ENCODE assay signal across 2 fruit fly cellular contexts in genomic region chr3L:3665288-3666210, dm6.
A peak's percentile ranks its signal among the peaks of the same experiment; 100 is the strongest.
TF ChIP-seq lines count a peak whose summit lies in the region.

No protein-coding gene starts in this region.

TF ChIP-seq in whole organism, embryonic, 481 proteins besides CTCF, POLR2A, EP300 and RAD21 (continued from another document and continues in another):
- TF ChIP-seq Elba2 (GFP tag; optimal IDR thresholded peaks at IDR 0.05; lab: Kevin White, UChicago) (no peak), CG14860 (GFP tag; IDR thresholded peaks at IDR 0.05; lab: Robert Waterston, UW; ENCODE audit: partially characterized antibody) (no peak), Usf (GFP tag; optimal IDR thresholded peaks at IDR 0.05; lab: Kevin White, UChicago) (peak; percentile 35), HLH54F (GFP tag; optimal IDR thresholded peaks at IDR 0.05; lab: Kevin White, UChicago) (peak; percentile 40), usp (GFP tag; optimal IDR thresholded peaks at IDR 0.05; lab: Kevin White, UChicago) (no peak), Antp (GFP tag; optimal IDR thresholded peaks at IDR 0.05; lab: Kevin White, UChicago) (peak; percentile 3), sob (GFP tag; IDR thresholded peaks at IDR 0.05; lab: Robert Waterston, UW) (0 out of 2 replicates have a peak, but pooled peaks have one; percentile 12), CG16863 (GFP tag; optimal IDR thresholded peaks at IDR 0.05; lab: Kevin White, UChicago) (peak; percentile 58), CG17568 (GFP tag; optimal IDR thresholded peaks at IDR 0.05; lab: Kevin White, UChicago) (peak; percentile 49), ro (GFP tag; IDR thresholded peaks at IDR 0.05; lab: Robert Waterston, UW) (no peak), CG1529 (GFP tag; optimal IDR thresholded peaks at IDR 0.05; lab: Kevin White, UChicago) (peak; percentile 56), p53 (GFP tag; optimal IDR thresholded peaks at IDR 0.05; lab: Kevin White, UChicago) (no peak), nmo (GFP tag; optimal IDR thresholded peaks at IDR 0.05; lab: Kevin White, UChicago) (peak; percentile 67), Hr51 (GFP tag; optimal IDR thresholded peaks at IDR 0.05; lab: Kevin White, UChicago) (peak; percentile 16 to 18), CHES-1-like (GFP tag; optimal IDR thresholded peaks at IDR 0.05; lab: Kevin White, UChicago) (peak; percentile 30), sens-2 (GFP tag; IDR thresholded peaks at IDR 0.05; lab: Robert Waterston, UW) (0 out of 2 replicates have a peak, but pooled peaks have one; percentile 41), CG4424 (GFP tag; optimal IDR thresholded peaks at IDR 0.05; lab: Kevin White, UChicago) (no peak), fd96Cb (tag; optimal IDR thresholded peaks at IDR 0.05; lab: Kevin White, UChicago) (no peak), CG6654 (GFP tag; optimal IDR thresholded peaks at IDR 0.05; lab: Kevin White, UChicago) (no peak), so (GFP tag; IDR thresholded peaks at IDR 0.05; lab: Robert Waterston, UW) (0 out of 3 replicates have a peak, but pooled peaks have one; percentile 58), mirr (GFP tag; optimal IDR thresholded peaks at IDR 0.05; lab: Kevin White, UChicago) (no peak), CG10462 (GFP tag; optimal IDR thresholded peaks at IDR 0.05; lab: Kevin White, UChicago) (peak; percentile 12), Sox100B (GFP tag; optimal IDR thresholded peaks at IDR 0.05; lab: Kevin White, UChicago) (no peak), HLH3B (GFP tag; IDR thresholded peaks at IDR 0.05; lab: Robert Waterston, UW) (peak; percentile 28; the same call in 1 of the 2 replicates), Hr78 (GFP tag; optimal IDR thresholded peaks at IDR 0.05; lab: Kevin White, UChicago) (peak in 1 of 2 experiments; percentile 11), NfI (GFP tag; optimal IDR thresholded peaks at IDR 0.05; lab: Kevin White, UChicago) (peak; percentile 59), Xrp1 (GFP tag; IDR thresholded peaks at IDR 0.05; lab: Robert Waterston, UW) (peak; percentile 50), psq (GFP tag; optimal IDR thresholded peaks at IDR 0.05; lab: Kevin White, UChicago) (no peak), Atf3 (GFP tag; optimal IDR thresholded peaks at IDR 0.05; lab: Kevin White, UChicago) (peak; percentile 34), CG8478 (optimal IDR thresholded peaks at IDR 0.05; lab: Kevin White, UChicago) (no peak), CG15269 (tag; optimal IDR thresholded peaks at IDR 0.05; lab: Kevin White, UChicago) (peak; percentile 44), CG16779 (GFP tag; IDR thresholded peaks at IDR 0.05; lab: Robert Waterston, UW) (no peak), dpn (GFP tag; optimal IDR thresholded peaks at IDR 0.05; lab: Kevin White, UChicago) (peak in 1 of 2 experiments; percentile 68), CG12744 (GFP tag; optimal IDR thresholded peaks at IDR 0.05; lab: Kevin White, UChicago) (peak; percentile 7), Dip3 (GFP tag; optimal IDR thresholded peaks at IDR 0.05; lab: Kevin White, UChicago) (peak; percentile 64), ewg (GFP tag; optimal IDR thresholded peaks at IDR 0.05; lab: Kevin White, UChicago) (peak; percentile 36), CG4360 (GFP tag; IDR thresholded peaks at IDR 0.05; lab: Robert Waterston, UW) (no peak), Vsx1 (GFP tag; optimal IDR thresholded peaks at IDR 0.05; lab: Kevin White, UChicago) (peak; percentile 60), CG9876 (GFP tag; optimal IDR thresholded peaks at IDR 0.05; lab: Kevin White, UChicago) (peak; percentile 9), sim (GFP tag; IDR thresholded peaks at IDR 0.05; lab: Robert Waterston, UW) (no peak), ara (GFP tag; IDR thresholded peaks at IDR 0.05; lab: Robert Waterston, UW) (peak; percentile 52; the same call in 1 of the 2 replicates), Pdp1 (GFP tag; optimal IDR thresholded peaks at IDR 0.05; lab: Kevin White, UChicago) (peak in 1 of 2 experiments; percentile 90), onecut (GFP tag; IDR thresholded peaks at IDR 0.05; lab: Robert Waterston, UW) (peak; percentile 20; the same call in 1 of the 2 replicates), CG17328 (GFP tag; IDR thresholded peaks at IDR 0.05; lab: Robert Waterston, UW) (peak; percentile 69), CG32532 (GFP tag; IDR thresholded peaks at IDR 0.05; lab: Robert Waterston, UW) (peak; percentile 68), CG10366 (GFP tag; IDR thresholded peaks at IDR 0.05; lab: Robert Waterston, UW) (peak; percentile 49; the same call in 1 of the 2 replicates), CG30403 (GFP tag; optimal IDR thresholded peaks at IDR 0.05; lab: Kevin White, UChicago) (peak; percentile 55), Blimp-1 (GFP tag; optimal IDR thresholded peaks at IDR 0.05; lab: Kevin White, UChicago) (peak; percentile 50), caup (GFP tag; optimal IDR thresholded peaks at IDR 0.05; lab: Kevin White, UChicago; ENCODE audit: severe bottlenecking) (peak; percentile 0), dm (GFP tag; optimal IDR thresholded peaks at IDR 0.05; lab: Kevin White, UChicago) (peak; percentile 17), CG31365 (tag; optimal IDR thresholded peaks at IDR 0.05; lab: Kevin White, UChicago) (no peak), az2 (GFP tag; optimal IDR thresholded peaks at IDR 0.05; lab: Kevin White, UChicago) (peak; percentile 69), br (optimal IDR thresholded peaks at IDR 0.05; lab: Kevin White, UChicago) (no peak), Dek (tag; optimal IDR thresholded peaks at IDR 0.05; lab: Kevin White, UChicago) (peak; percentile 20), esg (GFP tag; conservative IDR thresholded peaks at IDR 0.05; lab: Robert Waterston, UW) (peak; percentile 38; the same call in 1 of the 2 replicates), CG12219 (GFP tag; optimal IDR thresholded peaks at IDR 0.05; lab: Kevin White, UChicago) (peak; percentile 54), CG4328 (GFP tag; optimal IDR thresholded peaks at IDR 0.05; lab: Kevin White, UChicago) (no peak), MBD-R2 (GFP tag; IDR thresholded peaks at IDR 0.05; lab: Robert Waterston, UW) (no peak), run (tag; optimal IDR thresholded peaks at IDR 0.05; lab: Kevin White, UChicago) (peak; percentile 15), wdn (GFP tag; IDR thresholded peaks at IDR 0.05; lab: Robert Waterston, UW) (0 out of 2 replicates have a peak, but pooled peaks have one; percentile 23), CoRest (tag; optimal IDR thresholded peaks at IDR 0.05; lab: Kevin White, UChicago) (peak; percentile 62), gcm (GFP tag; optimal IDR thresholded peaks at IDR 0.05; lab: Kevin White, UChicago) (peak; percentile 3), Bteb2 (GFP tag; optimal IDR thresholded peaks at IDR 0.05; lab: Kevin White, UChicago) (peak; percentile 18), sd (tag; optimal IDR thresholded peaks at IDR 0.05; lab: Kevin White, UChicago) (peak; percentile 55)

TF ChIP-seq in whole organism, prepupa, 60 proteins besides CTCF, POLR2A, EP300 and RAD21 (continued from another document):
- TF ChIP-seq dsx (GFP tag; optimal IDR thresholded peaks at IDR 0.05; lab: Kevin White, UChicago; ENCODE audit: poor library complexity, severe bottlenecking) (no peak), Sox14 (GFP tag; optimal IDR thresholded peaks at IDR 0.05; lab: Kevin White, UChicago) (peak; percentile 36), CG4318 (GFP tag; optimal IDR thresholded peaks at IDR 0.05; lab: Kevin White, UChicago) (no peak), CG10669 (GFP tag; optimal IDR thresholded peaks at IDR 0.05; lab: Kevin White, UChicago) (no peak), CG3032 (tag; optimal IDR thresholded peaks at IDR 0.05; lab: Kevin White, UChicago) (no peak), CG32006 (GFP tag; optimal IDR thresholded peaks at IDR 0.05; lab: Kevin White, UChicago) (peak; percentile 4), CG3919 (GFP tag; optimal IDR thresholded peaks at IDR 0.05; lab: Kevin White, UChicago) (no peak), Blimp-1 (GFP tag; optimal IDR thresholded peaks at IDR 0.05; lab: Kevin White, UChicago) (no peak), CG11762 (GFP tag; optimal IDR thresholded peaks at IDR 0.05; lab: Kevin White, UChicago; ENCODE audit: insufficient read depth) (no peak), CG8632 (GFP tag; optimal IDR thresholded peaks at IDR 0.05; lab: Kevin White, UChicago) (peak; percentile 56), fd59A (GFP tag; optimal IDR thresholded peaks at IDR 0.05; lab: Kevin White, UChicago) (no peak), salr (GFP tag; optimal IDR thresholded peaks at IDR 0.05; lab: Kevin White, UChicago) (no peak), eg (GFP tag; IDR thresholded peaks at IDR 0.05; lab: Robert Waterston, UW) (no peak), CG9139 (GFP tag; optimal IDR thresholded peaks at IDR 0.05; lab: Kevin White, UChicago) (no peak), CG34406 (GFP tag; optimal IDR thresholded peaks at IDR 0.05; lab: Kevin White, UChicago) (peak; percentile 60), Lpt (GFP tag; optimal IDR thresholded peaks at IDR 0.05; lab: Kevin White, UChicago) (no peak), svp (GFP tag; lab: Kevin White, UChicago) (peak; percentile 89), Hr38 (GFP tag; optimal IDR thresholded peaks at IDR 0.05; lab: Kevin White, UChicago) (no peak), fd85E (GFP tag; optimal IDR thresholded peaks at IDR 0.05; lab: Kevin White, UChicago) (no peak), CG8319 (GFP tag; optimal IDR thresholded peaks at IDR 0.05; lab: Kevin White, UChicago) (no peak), Smox (GFP tag; optimal IDR thresholded peaks at IDR 0.05; lab: Kevin White, UChicago) (peak; percentile 54), topi (GFP tag; optimal IDR thresholded peaks at IDR 0.05; lab: Kevin White, UChicago) (no peak), dac (GFP tag; optimal IDR thresholded peaks at IDR 0.05; lab: Kevin White, UChicago) (no peak), CG6808 (GFP tag; optimal IDR thresholded peaks at IDR 0.05; lab: Kevin White, UChicago) (no peak), OdsH (GFP tag; optimal IDR thresholded peaks at IDR 0.05; lab: Kevin White, UChicago) (peak; percentile 57), Gug (GFP tag; IDR thresholded peaks at IDR 0.05; lab: Robert Waterston, UW) (no peak), CG31627 (GFP tag; optimal IDR thresholded peaks at IDR 0.05; lab: Kevin White, UChicago) (peak; percentile 68)
